Worm (Caenorhabditis elegans) whole organism, midembryonic: ENCODE measurements around the gene chk-1.

ENCODE experiments used
- T22C8.4 ChIP-seq: fragments of 200-800 bp; sonication (Bioruptor generic); IDR thresholded peaks from 2 replicates; pipeline ENCODE4 v1.3.6; 2022; ENCODE audit warnings: missing genetic modification characterization, missing compliant biosample characterization
- klf-2 ChIP-seq: fragments of 200-800 bp; sonication (Bioruptor generic); conservative IDR thresholded peaks from 2 replicates; pipeline ENCODE4 v1.3.6; 2022; ENCODE audit warnings: missing genetic modification reagents, missing genetic modification characterization, missing compliant biosample characterization
- ref-1 ChIP-seq: fragments of 200-800 bp; sonication (Bioruptor generic); conservative IDR thresholded peaks from 2 replicates; pipeline ENCODE4 v1.3.6; 2022; ENCODE audit warnings: missing genetic modification reagents, missing genetic modification characterization, missing compliant biosample characterization
- ztf-29 ChIP-seq: fragments of 200-800 bp; sonication (Bioruptor generic); IDR thresholded peaks from 2 replicates; pipeline ENCODE4 v1.3.6; 2022; ENCODE audit warnings: missing genetic modification reagents, missing genetic modification characterization, missing compliant biosample characterization

DNA sequence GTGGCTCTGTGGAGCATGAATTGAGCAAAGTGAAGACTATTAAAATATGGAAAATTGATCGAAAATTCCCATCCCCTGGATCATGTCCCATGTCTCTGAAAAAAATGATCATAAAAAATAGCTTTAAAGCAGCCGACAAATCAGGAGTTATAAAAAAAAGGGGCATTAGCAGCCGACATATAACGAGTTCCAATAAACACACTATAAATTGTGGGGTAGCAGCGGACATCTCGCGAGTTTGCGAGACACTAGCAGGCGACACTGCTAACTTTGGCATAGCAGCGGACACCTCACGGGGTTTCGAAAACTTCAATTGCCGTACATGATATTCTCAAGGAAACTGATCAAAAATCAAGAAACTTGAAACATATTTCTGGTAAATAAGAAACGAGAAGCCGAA, 20.0 kb downstream of the chk-1 start, which contains the start of gene hpo-36:
- TF ChIP-seq ref-1 (GFP tag; lab: Robert Waterston, UW) (no peak), T22C8.4 (GFP tag; lab: Robert Waterston, UW) (no peak), ztf-29 (GFP tag; lab: Robert Waterston, UW) (no peak), klf-2 (GFP tag; lab: Robert Waterston, UW) (no peak)
